Fruit fly (Drosophila melanogaster) whole organism, embryonic: ENCODE data around the gene HINT1.

Experiments
- ATbp ChIP-seq: fragments of 200-800 bp; sonication (Bioruptor generic); optimal IDR thresholded peaks from 2 replicates; lab custom pipeline; 2017; ENCODE audit warnings: missing biosample characterization, mild to moderate bottlenecking, missing genetic modification characterization, missing genetic modification reagents
- Atf3 ChIP-seq: fragments of 200-800 bp; sonication (Bioruptor generic); optimal IDR thresholded peaks from 3 replicates; lab custom pipeline; 2016; ENCODE audit warnings: missing biosample characterization, missing genetic modification characterization
- CG11456 ChIP-seq: fragments of 200-800 bp; sonication (Bioruptor generic); IDR thresholded peaks from 3 replicates; pipeline ENCODE4 v1.3.6; 2022; ENCODE audit warnings: missing biosample characterization, missing genetic modification characterization
- CG12659 ChIP-seq: fragments of 200-800 bp; sonication (Bioruptor generic); optimal IDR thresholded peaks from 3 replicates; lab custom pipeline; 2017; ENCODE audit warnings: mild to moderate bottlenecking, missing biosample characterization, missing genetic modification reagents, missing genetic modification characterization
- CG13296 ChIP-seq: fragments of 200-800 bp; sonication (Bioruptor generic); optimal IDR thresholded peaks from 3 replicates; lab custom pipeline; 2018; ENCODE audit warnings: missing biosample characterization, mild to moderate bottlenecking, missing genetic modification characterization
- CG15011 ChIP-seq: fragments of 200-800 bp; sonication (Bioruptor generic); optimal IDR thresholded peaks from 3 replicates; lab custom pipeline; 2018; ENCODE audit warnings: missing biosample characterization, mild to moderate bottlenecking, missing genetic modification characterization
- CG18262 ChIP-seq: fragments of 200-800 bp; optimal IDR thresholded peaks from 3 replicates; lab custom pipeline; 2019; ENCODE audit warnings: missing biosample characterization, mild to moderate bottlenecking, missing genetic modification characterization, moderate library complexity
- CG2129 ChIP-seq: fragments of 200-800 bp; sonication (Bioruptor generic); IDR thresholded peaks from 2 replicates; pipeline ENCODE4 v1.3.6; 2022; ENCODE audit warnings: missing biosample characterization, missing genetic modification characterization; ENCODE audit not compliant: partially characterized antibody
- CG32772 ChIP-seq: fragments of 200-800 bp; sonication (Bioruptor generic); IDR thresholded peaks from 2 replicates; pipeline ENCODE4 v1.3.6; 2022; ENCODE audit warnings: missing biosample characterization, missing genetic modification characterization
- CG33213 ChIP-seq: fragments of 200-800 bp; sonication (Bioruptor generic); optimal IDR thresholded peaks from 3 replicates; lab custom pipeline; 2016; ENCODE audit warnings: missing biosample characterization, missing genetic modification characterization
- CG4707 ChIP-seq: fragments of 200-800 bp; sonication (Bioruptor generic); optimal IDR thresholded peaks from 2 replicates; lab custom pipeline; 2018; ENCODE audit warnings: missing biosample characterization, mild to moderate bottlenecking, missing genetic modification characterization, moderate library complexity
- CG6175 ChIP-seq: fragments of 200-800 bp; sonication (Bioruptor generic); IDR thresholded peaks from 3 replicates; pipeline ENCODE4 v1.3.6; 2022; ENCODE audit warnings: missing biosample characterization, missing genetic modification characterization
- CG6765 ChIP-seq: fragments of 200-800 bp; sonication (Bioruptor generic); optimal IDR thresholded peaks from 3 replicates; lab custom pipeline; 2017; ENCODE audit warnings: missing biosample characterization, mild to moderate bottlenecking, missing genetic modification characterization
- CG8924 ChIP-seq: fragments of 200-800 bp; optimal IDR thresholded peaks from 3 replicates; lab custom pipeline; 2019; ENCODE audit warnings: missing biosample characterization, mild to moderate bottlenecking, missing genetic modification characterization, moderate library complexity
- CG9609 ChIP-seq: fragments of 200-800 bp; sonication (Bioruptor generic); optimal IDR thresholded peaks from 3 replicates; lab custom pipeline; 2016; ENCODE audit warnings: missing biosample characterization, missing genetic modification characterization
- CoRest ChIP-seq: fragments of 200-800 bp; sonication (Bioruptor generic); optimal IDR thresholded peaks from 3 replicates; lab custom pipeline; 2018; ENCODE audit warnings: missing biosample characterization, mild to moderate bottlenecking, missing genetic modification characterization, moderate library complexity
- Dad ChIP-seq: fragments of 200-800 bp; sonication (Bioruptor generic); optimal IDR thresholded peaks from 3 replicates; lab custom pipeline; 2016; ENCODE audit warnings: missing biosample characterization, missing genetic modification characterization
- Dip3 ChIP-seq: fragments of 200-800 bp; sonication (Bioruptor generic); optimal IDR thresholded peaks from 3 replicates; lab custom pipeline; 2016; ENCODE audit warnings: missing biosample characterization, missing genetic modification characterization
- HLH54F ChIP-seq: fragments of 200-800 bp; sonication (Bioruptor generic); optimal IDR thresholded peaks from 3 replicates; lab custom pipeline; 2016; ENCODE audit warnings: missing biosample characterization, missing genetic modification characterization
- Hey ChIP-seq: fragments of 200-800 bp; sonication (Bioruptor generic); optimal IDR thresholded peaks from 3 replicates; lab custom pipeline; 2018; ENCODE audit warnings: missing biosample characterization, mild to moderate bottlenecking, missing genetic modification characterization
- Hr39 ChIP-seq: fragments of >200 bp; optimal IDR thresholded peaks from 2 replicates; lab custom pipeline; 2017
- Lpt ChIP-seq: fragments of >200 bp; optimal IDR thresholded peaks from 2 replicates; lab custom pipeline; 2018; ENCODE audit warnings: missing biosample characterization, missing genetic modification characterization
- Mrtf ChIP-seq: fragments of 200-800 bp; sonication (Bioruptor generic); IDR thresholded peaks from 3 replicates; pipeline ENCODE4 v1.3.6; 2022; ENCODE audit warnings: missing biosample characterization, missing genetic modification characterization
- Nf-YB ChIP-seq: fragments of 200-800 bp; sonication (Bioruptor generic); optimal IDR thresholded peaks from 3 replicates; lab custom pipeline; 2019; ENCODE audit warnings: missing biosample characterization, mild to moderate bottlenecking, missing genetic modification characterization, moderate library complexity
- NfI ChIP-seq: fragments of 200-800 bp; sonication (Bioruptor generic); optimal IDR thresholded peaks from 3 replicates; lab custom pipeline; 2018; ENCODE audit warnings: missing biosample characterization, mild to moderate bottlenecking, missing genetic modification characterization, moderate library complexity
- Poxn ChIP-seq: fragments of 200-800 bp; sonication (Bioruptor generic); IDR thresholded peaks from 2 replicates; pipeline ENCODE4 v1.3.6; 2022; ENCODE audit warnings: missing biosample characterization, missing genetic modification characterization
- Sin3A ChIP-seq: fragments of >200 bp; optimal IDR thresholded peaks from 2 replicates; lab custom pipeline; 2018
- Sox102F ChIP-seq: fragments of 200-800 bp; sonication (Bioruptor generic); optimal IDR thresholded peaks from 2 replicates; lab custom pipeline; 2018; ENCODE audit warnings: missing biosample characterization, mild to moderate bottlenecking, missing genetic modification characterization, moderate library complexity
- Trl ChIP-seq, 3 experiments: fragments of >200 bp in 2 of 3; fragments of 200-800 bp in 1 of 3; sonication (Bioruptor generic) in 1 of 3; optimal IDR thresholded peaks; 2 replicates in 1 of 3; 3 replicates in 2 of 3; lab custom pipeline; 2016 to 2017; ENCODE audit warnings: missing biosample characterization in 1 of 3, missing genetic modification characterization in 1 of 3
- YL-1 ChIP-seq: fragments of 200-800 bp; sonication (Bioruptor generic); optimal IDR thresholded peaks from 3 replicates; lab custom pipeline; 2017; ENCODE audit warnings: missing biosample characterization, mild to moderate bottlenecking, missing genetic modification characterization
- ac ChIP-seq: fragments of 200-800 bp; sonication (Bioruptor generic); optimal IDR thresholded peaks from 3 replicates; lab custom pipeline; 2017; ENCODE audit warnings: missing biosample characterization, mild to moderate bottlenecking, missing genetic modification characterization
- ato ChIP-seq: fragments of 200-800 bp; sonication (Bioruptor generic); IDR thresholded peaks from 2 replicates; pipeline ENCODE4 v1.3.6; 2022; ENCODE audit warnings: missing biosample characterization, missing genetic modification characterization; ENCODE audit not compliant: partially characterized antibody
- az2 ChIP-seq: fragments of 200-800 bp; sonication (Bioruptor generic); optimal IDR thresholded peaks from 3 replicates; lab custom pipeline; 2016; ENCODE audit warnings: missing biosample characterization, missing genetic modification characterization
- gcm2 ChIP-seq: fragments of 200-800 bp; sonication (Bioruptor generic); optimal IDR thresholded peaks from 2 replicates; lab custom pipeline; 2016; ENCODE audit warnings: missing biosample characterization, missing genetic modification characterization
- her ChIP-seq: fragments of 200-800 bp; sonication (Bioruptor generic); optimal IDR thresholded peaks from 2 replicates; lab custom pipeline; 2016; ENCODE audit warnings: missing biosample characterization, missing genetic modification characterization
- hkb ChIP-seq, 2 experiments: fragments of 200-800 bp in 1 of 2; fragments of >200 bp in 1 of 2; sonication (Bioruptor generic) in 1 of 2; IDR thresholded peaks in 1 of 2; optimal IDR thresholded peaks in 1 of 2; 2 replicates each; pipeline versions ENCODE4 v1.3.6 to Lab custom; 2017 to 2022; ENCODE audit warnings: missing biosample characterization in 1 of 2, missing genetic modification characterization in 1 of 2
- hth ChIP-seq: fragments of >200 bp; optimal IDR thresholded peaks from 2 replicates; lab custom pipeline; 2017; ENCODE audit warnings: inconsistent platforms
- inv ChIP-seq: fragments of 200-800 bp; sonication (Bioruptor generic); IDR thresholded peaks from 2 replicates; pipeline ENCODE4 v1.3.6; 2022; ENCODE audit warnings: missing biosample characterization, missing genetic modification characterization; ENCODE audit not compliant: partially characterized antibody
- jing ChIP-seq: fragments of 200-800 bp; sonication (Bioruptor generic); optimal IDR thresholded peaks from 2 replicates; lab custom pipeline; 2018; ENCODE audit warnings: missing biosample characterization, mild to moderate bottlenecking, missing genetic modification characterization
- mirr ChIP-seq: fragments of 200-800 bp; sonication (Bioruptor generic); optimal IDR thresholded peaks from 3 replicates; lab custom pipeline; 2018; ENCODE audit warnings: missing biosample characterization, mild to moderate bottlenecking, missing genetic modification characterization
- nom ChIP-seq: fragments of 200-800 bp; sonication (Bioruptor generic); optimal IDR thresholded peaks from 2 replicates; lab custom pipeline; 2017; ENCODE audit warnings: missing biosample characterization, missing genetic modification characterization, mild to moderate bottlenecking, moderate library complexity, missing genetic modification reagents
- p53 ChIP-seq: fragments of 200-800 bp; sonication (Bioruptor generic); optimal IDR thresholded peaks from 2 replicates; lab custom pipeline; 2016; ENCODE audit warnings: missing biosample characterization, missing genetic modification characterization
- sisA ChIP-seq: fragments of 200-800 bp; sonication (Bioruptor generic); IDR thresholded peaks from 2 replicates; pipeline ENCODE4 v1.3.6; 2022; ENCODE audit warnings: missing biosample characterization, missing genetic modification characterization
- slbo ChIP-seq: fragments of 200-800 bp; sonication (Bioruptor generic); IDR thresholded peaks from 2 replicates; pipeline ENCODE4 v1.3.6; 2022; ENCODE audit warnings: missing biosample characterization, missing genetic modification characterization
- sna ChIP-seq: fragments of 200-800 bp; sonication (Bioruptor generic); IDR thresholded peaks from 2 replicates; pipeline ENCODE4 v1.3.6; 2022; ENCODE audit warnings: missing biosample characterization, missing genetic modification characterization; ENCODE audit not compliant: partially characterized antibody
- sob ChIP-seq: fragments of 200-800 bp; sonication (Bioruptor generic); IDR thresholded peaks from 2 replicates; pipeline ENCODE4 v1.3.6; 2022; ENCODE audit warnings: missing biosample characterization, missing genetic modification characterization
- twi ChIP-seq: fragments of 200-800 bp; optimal IDR thresholded peaks from 2 replicates; lab custom pipeline; 2019; ENCODE audit warnings: missing biosample characterization, mild to moderate bottlenecking, missing genetic modification characterization, moderate library complexity
- unc-4 ChIP-seq: fragments of 200-800 bp; sonication (Bioruptor generic); IDR thresholded peaks from 2 replicates; pipeline ENCODE4 v1.3.6; 2022; ENCODE audit warnings: missing biosample characterization, missing genetic modification characterization; ENCODE audit not compliant: partially characterized antibody
- wdn ChIP-seq: fragments of 200-800 bp; sonication (Bioruptor generic); IDR thresholded peaks from 2 replicates; pipeline ENCODE4 v1.3.6; 2022; ENCODE audit warnings: missing biosample characterization, missing genetic modification characterization

The HINT1 gene

DNA sequence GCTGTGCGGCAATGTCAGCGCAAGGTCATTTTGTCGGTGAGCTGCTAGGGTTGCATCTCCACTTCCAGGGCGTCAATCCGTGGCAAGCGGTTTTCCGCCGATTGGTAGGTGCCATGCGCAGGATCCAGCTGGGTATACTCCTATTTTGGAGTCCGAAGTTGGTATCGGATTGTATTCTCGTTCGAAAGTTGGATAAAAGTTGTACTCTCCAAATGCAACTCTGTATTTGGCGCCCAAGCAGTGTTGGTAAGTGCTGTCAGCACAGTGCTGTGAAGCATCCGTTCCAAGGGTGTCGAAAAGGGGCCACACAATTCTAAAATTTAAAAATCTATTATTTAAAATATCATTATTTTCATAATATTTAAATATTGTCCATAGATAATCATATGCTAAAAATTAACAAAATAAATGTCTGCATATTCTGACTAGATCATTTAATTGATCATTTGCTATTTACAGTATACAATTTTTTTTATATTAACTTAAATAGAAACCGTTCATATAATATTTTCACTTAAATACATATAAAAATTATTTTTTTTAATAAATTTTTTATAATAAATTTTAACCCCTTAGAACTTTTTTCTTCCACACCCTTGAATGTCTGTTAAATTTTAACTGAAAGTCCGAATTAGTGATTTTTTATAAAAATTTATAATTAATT lies 21.3 kb upstream of the HINT1 start (continued):
- TF ChIP-seq CoRest (peak; percentile 94), gcm2 (peak; percentile 34), CG2129 (GFP tag; lab: Robert Waterston, UW) (no peak), CG12659 (GFP tag; lab: Kevin White, UChicago) (peak; percentile 93), Lpt (GFP tag; lab: Kevin White, UChicago) (no peak), HLH54F (peak; percentile 85), Mrtf (GFP tag; lab: Robert Waterston, UW) (peak; percentile 85), twi (tag; lab: Kevin White, UChicago) (peak; percentile 81), Nf-YB (GFP tag; lab: Kevin White, UChicago) (peak; percentile 67), Poxn (peak; percentile 46; the same call in 1 of the 2 replicates), CG4707 (GFP tag; lab: Kevin White, UChicago) (peak; percentile 59), NfI (GFP tag; lab: Kevin White, UChicago) (peak; percentile 92), sob (peak; percentile 93), CG18262 (tag; lab: Kevin White, UChicago) (peak; percentile 94), YL-1 (GFP tag; lab: Kevin White, UChicago) (peak; percentile 86), sisA (GFP tag; lab: Robert Waterston, UW) (peak; percentile 88), CG32772 (GFP tag; lab: Robert Waterston, UW) (peak; percentile 84), az2 (GFP tag; lab: Kevin White, UChicago) (peak; percentile 86), slbo (peak; percentile 94), Sin3A (lab: Kevin White, UChicago) (peak; percentile 66), CG8924 (tag; lab: Kevin White, UChicago) (peak; percentile 93), CG9609 (GFP tag; lab: Kevin White, UChicago) (peak; percentile 82), inv (peak; percentile 36; the same call in 1 of the 2 replicates), CG33213 (peak; percentile 85), p53 (peak; percentile 58), ATbp (GFP tag; lab: Kevin White, UChicago) (no peak), Hey (no peak), ato (peak; percentile 60; the same call in 1 of the 2 replicates), CG6765 (peak; percentile 85), Dip3 (GFP tag; lab: Kevin White, UChicago) (peak; percentile 81), hkb (optimal IDR thresholded peaks at IDR 0.05; lab: Kevin White, UChicago) (no peak), hkb (GFP tag; IDR thresholded peaks at IDR 0.05; lab: Robert Waterston, UW) (peak; percentile 74), her (GFP tag; lab: Kevin White, UChicago) (peak; percentile 78), unc-4 (GFP tag; lab: Robert Waterston, UW) (peak; percentile 56), mirr (peak; percentile 94), Hr39 (lab: Kevin White, UChicago) (no peak), Atf3 (GFP tag; lab: Kevin White, UChicago) (peak; percentile 56), Trl (optimal IDR thresholded peaks at IDR 0.05; lab: Kevin White, UChicago) (no peak), Trl (GFP tag; optimal IDR thresholded peaks at IDR 0.05; lab: Kevin White, UChicago) (peak; percentile 81), nom (peak; percentile 81), CG6175 (GFP tag; lab: Robert Waterston, UW) (peak; percentile 81), Dad (GFP tag; lab: Kevin White, UChicago) (peak; percentile 78), hth (lab: Kevin White, UChicago) (no peak), sna (no peak; the same call in 1 of the 2 replicates), ac (GFP tag; lab: Kevin White, UChicago) (no peak), wdn (GFP tag; lab: Robert Waterston, UW) (peak; percentile 76), CG11456 (GFP tag; lab: Robert Waterston, UW) (peak; percentile 95), CG15011 (no peak), jing (GFP tag; lab: Kevin White, UChicago) (peak; percentile 60), CG13296 (GFP tag; lab: Kevin White, UChicago) (peak; percentile 89), Sox102F (GFP tag; lab: Kevin White, UChicago) (peak; percentile 75)
